Worm (Caenorhabditis elegans) whole organism, mixed stage, embryonic: Measurements from ENCODE around the gene F28G4.3.

Experiments
- M03D4.4 ChIP-seq: sonication (generic microtip); optimal IDR thresholded peaks from 2 replicates; lab custom pipeline; 2017; ENCODE audit warnings: mild to moderate bottlenecking, missing genetic modification characterization, missing compliant biosample characterization
- ces-1 ChIP-seq: fragments of 150-350 bp; optimal IDR thresholded peaks from 2 replicates; lab custom pipeline; 2014; ENCODE audit warnings: missing biosample characterization, missing genetic modification reagents, missing genetic modification characterization
- elt-1 ChIP-seq: sonication (generic microtip); optimal IDR thresholded peaks from 2 replicates; lab custom pipeline; 2017; ENCODE audit warnings: missing genetic modification characterization, mild to moderate bottlenecking, missing compliant biosample characterization, antibody characterized with exemption, moderate library complexity, borderline replicate concordance; ENCODE audit not compliant: insufficient read depth
- mls-2 ChIP-seq: sonication (generic microtip); optimal IDR thresholded peaks from 2 replicates; lab custom pipeline; 2016; ENCODE audit warnings: mild to moderate bottlenecking, missing genetic modification characterization, moderate library complexity, missing compliant biosample characterization

DNA sequence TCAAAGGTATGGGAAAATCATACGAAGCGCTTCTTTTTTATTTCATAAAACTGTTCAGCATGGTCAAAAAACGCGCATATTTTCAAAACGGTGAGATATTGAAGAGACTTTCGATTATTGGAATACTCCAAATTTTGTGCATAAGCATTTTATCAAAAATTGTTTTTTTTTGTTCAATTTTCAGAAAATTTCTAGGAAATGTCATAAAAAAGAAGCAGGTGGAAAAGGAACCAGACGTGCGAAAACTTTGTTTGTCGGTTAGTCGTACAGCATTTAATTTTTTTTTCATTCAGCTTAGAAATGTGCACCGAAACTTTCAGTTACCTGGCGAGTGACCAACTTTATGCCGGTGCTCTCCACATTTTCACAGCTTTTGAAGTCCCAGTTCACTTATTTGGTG, 45.9 kb upstream of the F28G4.3 start, which contains the start of gene srh-167:
- TF ChIP-seq mls-2 (no peak), ces-1 (GFP tag; lab: Kevin White, UChicago) (no peak), elt-1 (no peak), M03D4.4 (tag; lab: Kevin White, UChicago) (no peak)
